Fruit fly (Drosophila melanogaster) Kc167 (cell line): ENCODE results near the gene CG34136.
A peak's percentile ranks its signal among the peaks of the same experiment; 100 is the strongest.

Experiments
- Myc ChIP-seq: fragments of >200 bp; optimal IDR thresholded peaks from 2 replicates; lab custom pipeline; 2017; ENCODE audit warnings: missing external identifiers
- Sin3A ChIP-seq: fragments of >200 bp; optimal IDR thresholded peaks from 2 replicates; lab custom pipeline; 2018; ENCODE audit warnings: missing external identifiers
- h ChIP-seq: fragments of >200 bp; optimal IDR thresholded peaks from 3 replicates; lab custom pipeline; 2018; ENCODE audit warnings: missing external identifiers
- insv ChIP-seq: fragments of >200 bp; optimal IDR thresholded peaks from 3 replicates; lab custom pipeline; 2018; ENCODE audit warnings: missing external identifiers
- psq ChIP-seq: fragments of >200 bp; optimal IDR thresholded peaks from 2 replicates; lab custom pipeline; 2017; ENCODE audit warnings: missing external identifiers
- ttk ChIP-seq: sonication (Bioruptor generic); optimal IDR thresholded peaks from 2 replicates; lab custom pipeline; 2017; ENCODE audit warnings: missing external identifiers

Gene CG34136

dm6 chr2L:21097850-21098249 is 1.1 kb downstream of the CG34136 start:
- TF ChIP-seq ttk (lab: Kevin White, UChicago) = no peak
- TF ChIP-seq psq (lab: Kevin White, UChicago) = no peak
- no peak for TF ChIP-seq insv (lab: Kevin White, UChicago)
- no peak for TF ChIP-seq Sin3A
- no peak for TF ChIP-seq h (lab: Kevin White, UChicago)
- no peak for TF ChIP-seq Myc (lab: Kevin White, UChicago)

- TF ChIP-seq ttk (lab: Kevin White, UChicago) = no peak
- TF ChIP-seq insv (lab: Kevin White, UChicago) = no peak
- no peak for TF ChIP-seq Sin3A
- no peak for TF ChIP-seq psq (lab: Kevin White, UChicago)
- no peak for TF ChIP-seq h (lab: Kevin White, UChicago)
- TF ChIP-seq Myc (lab: Kevin White, UChicago) = no peak
Measured at dm6 chr2L:21102399-21103108, 5.8 kb downstream of the CG34136 start, which contains the start of gene CG9257. Gene CG9257, plus strand, starts transcription at chr2L:21102743.

- TF ChIP-seq Myc (lab: Kevin White, UChicago) (no peak), Sin3A (no peak), psq (lab: Kevin White, UChicago) (no peak), insv (lab: Kevin White, UChicago) (no peak), h (lab: Kevin White, UChicago) (no peak), ttk (lab: Kevin White, UChicago) (no peak)
Measured at dm6 chr2L:21104326-21104725, 7.6 kb downstream of the CG34136 start, which contains the start of the genes CG46307 and Nhe2. Gene CG46307, plus strand, starts transcription at chr2L:21104568. Gene Nhe2, plus strand, starts transcription at chr2L:21104568.

- no peak for TF ChIP-seq h (lab: Kevin White, UChicago)
- no peak for TF ChIP-seq psq (lab: Kevin White, UChicago)
- TF ChIP-seq insv (lab: Kevin White, UChicago) = no peak
- TF ChIP-seq Sin3A = no peak
Measured at dm6 chr2L:21105127-21105526, 8.4 kb downstream of the CG34136 start.

- no peak for TF ChIP-seq Myc (lab: Kevin White, UChicago)
- peak; percentile 80 for TF ChIP-seq psq (lab: Kevin White, UChicago)
- TF ChIP-seq ttk (lab: Kevin White, UChicago) = no peak
Measured at dm6 chr2L:21107651-21108489, 11.1 kb downstream of the CG34136 start.

dm6 chr2L:21108759-21109282 is 12.1 kb downstream of the CG34136 start:
- TF ChIP-seq ttk (lab: Kevin White, UChicago) = no peak
- TF ChIP-seq Sin3A = no peak
- no peak for TF ChIP-seq insv (lab: Kevin White, UChicago)
- TF ChIP-seq psq (lab: Kevin White, UChicago) = no peak
- TF ChIP-seq h (lab: Kevin White, UChicago) = no peak
- TF ChIP-seq Myc (lab: Kevin White, UChicago) = no peak

- TF ChIP-seq insv (lab: Kevin White, UChicago) (no peak), Myc (lab: Kevin White, UChicago) (no peak), Sin3A (no peak), ttk (lab: Kevin White, UChicago) (no peak), psq (lab: Kevin White, UChicago) (no peak), h (lab: Kevin White, UChicago) (no peak)
Measured at dm6 chr2L:21109680-21110079, 13.0 kb downstream of the CG34136 start.

dm6 chr2L:21111849-21112248 is 15.1 kb downstream of the CG34136 start:
- no peak for TF ChIP-seq psq (lab: Kevin White, UChicago)
- TF ChIP-seq insv (lab: Kevin White, UChicago) = no peak
- TF ChIP-seq Sin3A = no peak
- TF ChIP-seq Myc (lab: Kevin White, UChicago) = no peak
- TF ChIP-seq ttk (lab: Kevin White, UChicago) = no peak
- no peak for TF ChIP-seq h (lab: Kevin White, UChicago)

dm6 chr2L:21113546-21113945 is 16.8 kb downstream of the CG34136 start:
- TF ChIP-seq Sin3A (no peak), insv (lab: Kevin White, UChicago) (no peak), ttk (lab: Kevin White, UChicago) (no peak), psq (lab: Kevin White, UChicago) (no peak), h (lab: Kevin White, UChicago) (no peak), Myc (lab: Kevin White, UChicago) (no peak)

dm6 chr2L:21115687-21116086 is 19.0 kb downstream of the CG34136 start:
- TF ChIP-seq insv (lab: Kevin White, UChicago) (no peak), h (lab: Kevin White, UChicago) (no peak), Sin3A (no peak), psq (lab: Kevin White, UChicago) (no peak), ttk (lab: Kevin White, UChicago) (no peak), Myc (lab: Kevin White, UChicago) (no peak)

- no peak for TF ChIP-seq h (lab: Kevin White, UChicago)
Measured at dm6 chr2L:21135764-21136163, 39.0 kb downstream of the CG34136 start.
